Worm (Caenorhabditis elegans) whole organism, early embryonic: ENCODE measurements around the gene try-4.

Experiments used
- B0310.2 ChIP-seq: sonication (generic microtip); optimal IDR thresholded peaks from 2 replicates; lab custom pipeline; 2016; ENCODE audit warnings: mild to moderate bottlenecking, missing genetic modification characterization, missing compliant biosample characterization
- F13C5.2 ChIP-seq: sonication (generic microtip); optimal IDR thresholded peaks from 2 replicates; lab custom pipeline; 2017; ENCODE audit warnings: mild to moderate bottlenecking, missing genetic modification characterization, inconsistent platforms, missing compliant biosample characterization
- aly-1 ChIP-seq: sonication (generic microtip); optimal IDR thresholded peaks from 2 replicates; lab custom pipeline; 2016; ENCODE audit warnings: missing genetic modification characterization, missing compliant biosample characterization
- ama-1 ChIP-seq: fragments of 150-350 bp; optimal IDR thresholded peaks from 2 replicates; lab custom pipeline; 2014
- ceh-13 ChIP-seq: fragments of 200-800 bp; sonication (Bioruptor generic); optimal IDR thresholded peaks from 2 replicates; lab custom pipeline; 2018; ENCODE audit warnings: mild to moderate bottlenecking, missing genetic modification characterization, missing compliant biosample characterization
- ceh-36 ChIP-seq: sonication (generic microtip); optimal IDR thresholded peaks from 2 replicates; lab custom pipeline; 2016; ENCODE audit warnings: missing genetic modification characterization, inconsistent platforms, missing compliant biosample characterization
- ets-7 ChIP-seq: sonication (generic microtip); optimal IDR thresholded peaks from 2 replicates; lab custom pipeline; 2016; ENCODE audit warnings: missing genotype, missing genetic modification characterization, missing compliant biosample characterization
- flt-1 ChIP-seq: fragments of 200-800 bp; sonication (Bioruptor generic); IDR thresholded peaks from 2 replicates; pipeline ENCODE4 v1.3.6; 2022; ENCODE audit warnings: missing genetic modification characterization, missing compliant biosample characterization
- hmbx-1 ChIP-seq: sonication (generic microtip); optimal IDR thresholded peaks from 2 replicates; lab custom pipeline; 2016; ENCODE audit warnings: mild to moderate bottlenecking, missing genetic modification characterization, missing compliant biosample characterization
- hmg-4 ChIP-seq: fragments of 200-800 bp; sonication (Bioruptor generic); optimal IDR thresholded peaks from 2 replicates; lab custom pipeline; 2018; ENCODE audit warnings: mild to moderate bottlenecking, missing genetic modification characterization, missing compliant biosample characterization
- hnd-1 ChIP-seq: sonication (generic microtip); optimal IDR thresholded peaks from 2 replicates; lab custom pipeline; 2016; ENCODE audit warnings: missing genetic modification characterization, missing compliant biosample characterization
- pes-1 ChIP-seq: fragments of 200-800 bp; sonication (Bioruptor generic); IDR thresholded peaks from 2 replicates; pipeline ENCODE4 v1.3.6; 2022; ENCODE audit warnings: missing genetic modification reagents, missing genetic modification characterization, missing compliant biosample characterization
- scrt-1 ChIP-seq: fragments of 200-800 bp; sonication (Bioruptor generic); IDR thresholded peaks from 2 replicates; pipeline ENCODE4 v1.3.6; 2022; ENCODE audit warnings: missing genetic modification characterization, missing compliant biosample characterization
- sea-1 ChIP-seq: fragments of 200-800 bp; sonication (Bioruptor generic); conservative IDR thresholded peaks from 2 replicates; pipeline ENCODE4 v1.3.6; 2022; ENCODE audit warnings: missing genetic modification characterization, missing compliant biosample characterization
- tbx-11 ChIP-seq: fragments of 200-800 bp; sonication (Bioruptor generic); IDR thresholded peaks from 2 replicates; pipeline ENCODE4 v1.3.6; 2022; ENCODE audit warnings: missing genetic modification characterization, missing compliant biosample characterization
- tbx-37 ChIP-seq: fragments of 200-800 bp; sonication (Bioruptor generic); conservative IDR thresholded peaks from 2 replicates; pipeline ENCODE4 v1.3.6; 2022; ENCODE audit warnings: missing genetic modification reagents, missing genetic modification characterization, missing compliant biosample characterization
- tra-4 ChIP-seq: sonication (generic microtip); optimal IDR thresholded peaks from 2 replicates; lab custom pipeline; 2017; ENCODE audit warnings: missing genetic modification characterization, missing compliant biosample characterization

Gene try-4

ce11 chrV:20861080-20861479 is at the start of gene try-4:
TSS of gene try-4 (minus strand) at chrV:20861153.
- TF ChIP-seq B0310.2 (tag; lab: Kevin White, UChicago) (no peak), hmg-4 (GFP tag; lab: Kevin White, UChicago) (no peak), pes-1 (GFP tag; lab: Robert Waterston, UW) (no peak), ama-1 (lab: Kevin White, UChicago) (no peak), hmbx-1 (tag; lab: Kevin White, UChicago) (no peak), scrt-1 (GFP tag; lab: Robert Waterston, UW) (no peak), sea-1 (GFP tag; lab: Robert Waterston, UW) (no peak), tbx-37 (GFP tag; lab: Robert Waterston, UW) (no peak), ceh-13 (GFP tag; lab: Kevin White, UChicago) (no peak), tbx-11 (GFP tag; lab: Robert Waterston, UW) (no peak), ceh-36 (no peak), aly-1 (no peak), F13C5.2 (tag; lab: Kevin White, UChicago) (no peak), hnd-1 (tag; lab: Kevin White, UChicago) (no peak), ets-7 (tag; lab: Kevin White, UChicago) (no peak), flt-1 (GFP tag; lab: Robert Waterston, UW) (no peak), tra-4 (tag; lab: Kevin White, UChicago) (no peak)

ce11 chrV:20910167-20910566 is 49.2 kb upstream of the try-4 start, which contains the start of gene ttll-9:
TSS of gene ttll-9 (plus strand) at chrV:20910467.
- TF ChIP-seq tbx-37 (GFP tag; lab: Robert Waterston, UW), result no peak
- TF ChIP-seq B0310.2 (tag; lab: Kevin White, UChicago), result no peak
- no peak for TF ChIP-seq tbx-11 (GFP tag; lab: Robert Waterston, UW)
- no peak for TF ChIP-seq ama-1 (lab: Kevin White, UChicago)
- TF ChIP-seq scrt-1 (GFP tag; lab: Robert Waterston, UW), result no peak
- TF ChIP-seq ceh-13 (GFP tag; lab: Kevin White, UChicago), result no peak
- no peak for TF ChIP-seq pes-1 (GFP tag; lab: Robert Waterston, UW)
- TF ChIP-seq sea-1 (GFP tag; lab: Robert Waterston, UW), result no peak
- no peak for TF ChIP-seq hnd-1 (tag; lab: Kevin White, UChicago)
- no peak for TF ChIP-seq hmg-4 (GFP tag; lab: Kevin White, UChicago)
- no peak for TF ChIP-seq hmbx-1 (tag; lab: Kevin White, UChicago)
- no peak for TF ChIP-seq F13C5.2 (tag; lab: Kevin White, UChicago)
- no peak for TF ChIP-seq aly-1
- TF ChIP-seq ets-7 (tag; lab: Kevin White, UChicago), result no peak
- TF ChIP-seq flt-1 (GFP tag; lab: Robert Waterston, UW), result no peak
- TF ChIP-seq ceh-36, result no peak
- no peak for TF ChIP-seq tra-4 (tag; lab: Kevin White, UChicago)

ce11 chrV:20909761-20910160 is 48.8 kb upstream of the try-4 start:
- TF ChIP-seq tbx-37 (GFP tag; lab: Robert Waterston, UW) (no peak), scrt-1 (GFP tag; lab: Robert Waterston, UW) (no peak), sea-1 (GFP tag; lab: Robert Waterston, UW) (no peak), B0310.2 (tag; lab: Kevin White, UChicago) (no peak), ama-1 (lab: Kevin White, UChicago) (no peak), hnd-1 (tag; lab: Kevin White, UChicago) (no peak), aly-1 (no peak), ceh-36 (no peak), F13C5.2 (tag; lab: Kevin White, UChicago) (no peak), hmg-4 (GFP tag; lab: Kevin White, UChicago) (no peak), pes-1 (GFP tag; lab: Robert Waterston, UW) (no peak), hmbx-1 (tag; lab: Kevin White, UChicago) (no peak), tra-4 (tag; lab: Kevin White, UChicago) (no peak), tbx-11 (GFP tag; lab: Robert Waterston, UW) (no peak), flt-1 (GFP tag; lab: Robert Waterston, UW) (no peak), ceh-13 (GFP tag; lab: Kevin White, UChicago) (no peak)

- TF ChIP-seq hnd-1 (tag; lab: Kevin White, UChicago) (no peak), F13C5.2 (tag; lab: Kevin White, UChicago) (no peak), ceh-36 (no peak), hmbx-1 (tag; lab: Kevin White, UChicago) (no peak), flt-1 (GFP tag; lab: Robert Waterston, UW) (no peak), pes-1 (GFP tag; lab: Robert Waterston, UW) (no peak), B0310.2 (tag; lab: Kevin White, UChicago) (no peak)
These were observed 46.0 kb upstream of the try-4 start for ce11 chrV:20906977-20907376.

ce11 chrV:20904094-20904268 is 43.0 kb upstream of the try-4 start, which contains the start of gene acs-12:
TSS of gene acs-12 (plus strand) at chrV:20904169.
- TF ChIP-seq ceh-36, result no peak
- TF ChIP-seq tbx-37 (GFP tag; lab: Robert Waterston, UW), result no peak

ce11 chrV:20903167-20904093 is 42.5 kb upstream of the try-4 start, which contains the start of gene amx-3:
TSS of gene amx-3 (minus strand) at chrV:20903714.
- TF ChIP-seq tbx-11 (GFP tag; lab: Robert Waterston, UW) (no peak), hmg-4 (GFP tag; lab: Kevin White, UChicago) (no peak), aly-1 (no peak), hnd-1 (tag; lab: Kevin White, UChicago) (no peak), ets-7 (tag; lab: Kevin White, UChicago) (no peak), B0310.2 (tag; lab: Kevin White, UChicago) (no peak), sea-1 (GFP tag; lab: Robert Waterston, UW) (no peak), pes-1 (GFP tag; lab: Robert Waterston, UW) (no peak), tbx-37 (GFP tag; lab: Robert Waterston, UW) (no peak), hmbx-1 (tag; lab: Kevin White, UChicago) (no peak), F13C5.2 (tag; lab: Kevin White, UChicago) (no peak), tra-4 (tag; lab: Kevin White, UChicago) (no peak), ceh-36 (no peak), ama-1 (lab: Kevin White, UChicago) (no peak), scrt-1 (GFP tag; lab: Robert Waterston, UW) (no peak), flt-1 (GFP tag; lab: Robert Waterston, UW) (no peak), ceh-13 (GFP tag; lab: Kevin White, UChicago) (no peak)
